Fruit fly (Drosophila melanogaster): ENCODE data around the gene Dnaaf4.

DNA sequence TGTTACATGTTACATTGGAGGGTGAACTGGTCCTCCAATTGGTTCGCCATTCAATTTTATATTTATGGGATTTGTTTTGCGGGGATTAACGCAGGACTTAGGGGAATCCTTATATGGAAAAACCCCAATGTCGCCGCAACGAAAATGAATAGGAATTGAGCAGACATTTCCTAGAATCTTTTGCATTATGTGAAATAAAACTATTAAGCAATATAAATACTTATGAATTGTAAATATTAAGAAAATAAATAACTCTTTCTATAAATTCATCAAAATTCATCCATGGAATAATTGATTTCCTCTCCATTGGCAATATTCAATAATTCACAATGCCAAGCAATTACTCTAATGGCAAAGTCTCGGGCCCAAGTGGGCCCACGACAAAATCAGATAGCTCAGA is 7.8 kb downstream of the Dnaaf4 start, which contains the start of gene Gr32a:
- TF ChIP-seq ttk (optimal IDR thresholded peaks at IDR 0.05) (no peak), Sin3A (optimal IDR thresholded peaks at IDR 0.05) (no peak), Myc (optimal IDR thresholded peaks at IDR 0.05) (no peak), h (optimal IDR thresholded peaks at IDR 0.05) (no peak), psq (optimal IDR thresholded peaks at IDR 0.05) (no peak)

Measured in Kc167 (cell line).